Fruit fly (Drosophila melanogaster) whole organism, embryonic: ENCODE results near the gene bb8.

Source experiments
- Ada2b ChIP-seq: fragments of 200-800 bp; sonication (Bioruptor generic); IDR thresholded peaks from 2 replicates; pipeline ENCODE4 v1.3.6; 2022; ENCODE audit warnings: missing biosample characterization, missing genetic modification characterization
- Antp ChIP-seq: fragments of 200-800 bp; sonication (Bioruptor generic); optimal IDR thresholded peaks from 3 replicates; lab custom pipeline; 2016; ENCODE audit warnings: missing biosample characterization, missing genetic modification characterization
- Bgb ChIP-seq: fragments of 200-800 bp; sonication (Bioruptor generic); IDR thresholded peaks from 2 replicates; pipeline ENCODE4 v1.3.6; 2022; ENCODE audit warnings: missing biosample characterization, missing genetic modification characterization; ENCODE audit not compliant: partially characterized antibody
- CG10366 ChIP-seq: fragments of 200-800 bp; sonication (Bioruptor generic); IDR thresholded peaks from 2 replicates; pipeline ENCODE4 v1.3.6; 2022; ENCODE audit warnings: missing biosample characterization, missing genetic modification characterization
- CG10654 ChIP-seq: fragments of 200-800 bp; sonication (Bioruptor generic); optimal IDR thresholded peaks from 2 replicates; lab custom pipeline; 2016; ENCODE audit warnings: missing biosample characterization, missing genetic modification characterization
- CG12104 ChIP-seq: fragments of 200-800 bp; sonication (Bioruptor generic); optimal IDR thresholded peaks from 3 replicates; lab custom pipeline; 2016; ENCODE audit warnings: missing biosample characterization, missing genetic modification characterization
- CG12391 ChIP-seq: fragments of 200-800 bp; sonication (Bioruptor generic); optimal IDR thresholded peaks from 3 replicates; lab custom pipeline; 2018; ENCODE audit warnings: missing biosample characterization, mild to moderate bottlenecking, missing genetic modification characterization, moderate library complexity
- CG13287 ChIP-seq: fragments of 200-800 bp; sonication (Bioruptor generic); IDR thresholded peaks from 2 replicates; pipeline ENCODE4 v1.3.6; 2022; ENCODE audit warnings: missing biosample characterization, missing genetic modification characterization; ENCODE audit not compliant: partially characterized antibody
- CG14050 ChIP-seq: fragments of 200-800 bp; sonication (Bioruptor generic); IDR thresholded peaks from 3 replicates; pipeline ENCODE4 v1.3.6; 2022; ENCODE audit warnings: missing biosample characterization, missing genetic modification characterization
- CG14667 ChIP-seq: fragments of 200-800 bp; sonication (Bioruptor generic); IDR thresholded peaks from 2 replicates; pipeline ENCODE4 v1.3.6; 2022; ENCODE audit warnings: missing biosample characterization, missing genetic modification characterization
- CG1792 ChIP-seq: fragments of 200-800 bp; sonication (Bioruptor generic); optimal IDR thresholded peaks from 2 replicates; lab custom pipeline; 2016; ENCODE audit warnings: missing biosample characterization, missing genetic modification characterization
- CG18011 ChIP-seq: fragments of 200-800 bp; sonication (Bioruptor generic); optimal IDR thresholded peaks from 2 replicates; lab custom pipeline; 2017; ENCODE audit warnings: missing biosample characterization, missing genetic modification characterization, mild to moderate bottlenecking, moderate library complexity, missing genotype
- CG2875 ChIP-seq: fragments of 200-800 bp; sonication (Bioruptor generic); optimal IDR thresholded peaks from 2 replicates; lab custom pipeline; 2017; ENCODE audit warnings: missing biosample characterization, mild to moderate bottlenecking, missing genetic modification characterization, missing genetic modification reagents
- CG31365 ChIP-seq: fragments of 200-800 bp; sonication (Bioruptor generic); optimal IDR thresholded peaks from 2 replicates; lab custom pipeline; 2018; ENCODE audit warnings: missing biosample characterization, mild to moderate bottlenecking, missing genetic modification characterization
- CG3407 ChIP-seq: fragments of 200-800 bp; sonication (Bioruptor generic); optimal IDR thresholded peaks from 2 replicates; lab custom pipeline; 2018; ENCODE audit warnings: missing biosample characterization, mild to moderate bottlenecking, missing genetic modification characterization
- CG43689 ChIP-seq: fragments of 200-800 bp; sonication (Bioruptor generic); IDR thresholded peaks from 2 replicates; pipeline ENCODE4 v1.3.6; 2022; ENCODE audit warnings: missing biosample characterization, missing genetic modification characterization
- CG4424 ChIP-seq: fragments of 200-800 bp; sonication (Bioruptor generic); optimal IDR thresholded peaks from 3 replicates; lab custom pipeline; 2016; ENCODE audit warnings: missing biosample characterization, missing genetic modification characterization
- CG7556 ChIP-seq: fragments of 200-800 bp; sonication (Bioruptor generic); optimal IDR thresholded peaks from 2 replicates; lab custom pipeline; 2017; ENCODE audit warnings: missing biosample characterization, mild to moderate bottlenecking, missing genetic modification characterization
- CG7745 ChIP-seq: fragments of 200-800 bp; sonication (Bioruptor generic); optimal IDR thresholded peaks from 2 replicates; lab custom pipeline; 2018; ENCODE audit warnings: missing biosample characterization, mild to moderate bottlenecking, missing genetic modification characterization, moderate library complexity
- CG7786 ChIP-seq: fragments of 200-800 bp; sonication (Bioruptor generic); optimal IDR thresholded peaks from 2 replicates; lab custom pipeline; 2016; ENCODE audit warnings: missing biosample characterization, missing genetic modification characterization
- E2f2 ChIP-seq: fragments of 200-800 bp; sonication (Bioruptor generic); IDR thresholded peaks from 2 replicates; pipeline ENCODE4 v1.3.6; 2022; ENCODE audit warnings: missing biosample characterization, missing genetic modification characterization
- Gug ChIP-seq: fragments of 200-800 bp; sonication (Bioruptor generic); IDR thresholded peaks from 4 replicates; pipeline ENCODE4 v1.3.6; 2022; ENCODE audit warnings: missing biosample characterization, missing genetic modification characterization
- Hand ChIP-seq: fragments of 200-800 bp; sonication (Bioruptor generic); optimal IDR thresholded peaks from 2 replicates; lab custom pipeline; 2017; ENCODE audit warnings: mild to moderate bottlenecking, missing biosample characterization, missing genetic modification reagents, missing genetic modification characterization
- NC2β ChIP-seq: fragments of 200-800 bp; sonication (Bioruptor generic); optimal IDR thresholded peaks from 2 replicates; lab custom pipeline; 2016; ENCODE audit warnings: missing biosample characterization, missing genetic modification characterization
- NK7.1 ChIP-seq: fragments of 200-800 bp; sonication (Bioruptor generic); optimal IDR thresholded peaks from 3 replicates; lab custom pipeline; 2016; ENCODE audit warnings: missing biosample characterization, missing genetic modification characterization
- Poxn ChIP-seq: fragments of 200-800 bp; sonication (Bioruptor generic); IDR thresholded peaks from 2 replicates; pipeline ENCODE4 v1.3.6; 2022; ENCODE audit warnings: missing biosample characterization, missing genetic modification characterization
- Rx ChIP-seq: fragments of 200-800 bp; sonication (Bioruptor generic); IDR thresholded peaks from 2 replicates; pipeline ENCODE4 v1.3.6; 2022; ENCODE audit warnings: missing biosample characterization, missing genetic modification characterization
- Sin3A ChIP-seq: fragments of >200 bp; optimal IDR thresholded peaks from 2 replicates; lab custom pipeline; 2018
- ac ChIP-seq: fragments of 200-800 bp; sonication (Bioruptor generic); optimal IDR thresholded peaks from 3 replicates; lab custom pipeline; 2017; ENCODE audit warnings: missing biosample characterization, mild to moderate bottlenecking, missing genetic modification characterization
- chn ChIP-seq: fragments of 200-800 bp; sonication (Bioruptor generic); optimal IDR thresholded peaks from 2 replicates; lab custom pipeline; 2016; ENCODE audit warnings: missing biosample characterization, missing genetic modification characterization
- crc ChIP-seq: fragments of 200-800 bp; sonication (Bioruptor generic); optimal IDR thresholded peaks from 2 replicates; lab custom pipeline; 2016; ENCODE audit warnings: missing biosample characterization, missing genetic modification characterization
- cwo ChIP-seq: fragments of 200-800 bp; sonication (Bioruptor generic); optimal IDR thresholded peaks from 3 replicates; lab custom pipeline; 2017; ENCODE audit warnings: missing biosample characterization, missing genetic modification characterization, mild to moderate bottlenecking, moderate library complexity, missing genetic modification reagents
- dan ChIP-seq: fragments of 200-800 bp; sonication (Bioruptor generic); IDR thresholded peaks from 2 replicates; pipeline ENCODE4 v1.3.6; 2022; ENCODE audit warnings: missing biosample characterization, missing genetic modification characterization
- dimm ChIP-seq: fragments of 200-800 bp; sonication (Bioruptor generic); IDR thresholded peaks from 2 replicates; pipeline ENCODE4 v1.3.6; 2022; ENCODE audit warnings: missing biosample characterization, missing genetic modification characterization
- fd96Cb ChIP-seq: fragments of 200-800 bp; sonication (Bioruptor generic); optimal IDR thresholded peaks from 2 replicates; lab custom pipeline; 2018; ENCODE audit warnings: missing biosample characterization, mild to moderate bottlenecking, missing genetic modification characterization, moderate library complexity
- hb ChIP-seq: fragments of 200-800 bp; sonication (Bioruptor generic); IDR thresholded peaks from 3 replicates; pipeline ENCODE4 v1.3.6; 2022; ENCODE audit warnings: missing biosample characterization, missing genetic modification characterization; ENCODE audit not compliant: partially characterized antibody
- hbn ChIP-seq: fragments of 200-800 bp; sonication (Bioruptor generic); IDR thresholded peaks from 2 replicates; pipeline ENCODE4 v1.3.6; 2022; ENCODE audit warnings: missing biosample characterization, missing genetic modification characterization; ENCODE audit not compliant: partially characterized antibody
- jing ChIP-seq: fragments of 200-800 bp; sonication (Bioruptor generic); optimal IDR thresholded peaks from 2 replicates; lab custom pipeline; 2018; ENCODE audit warnings: missing biosample characterization, mild to moderate bottlenecking, missing genetic modification characterization
- kay ChIP-seq: fragments of 200-800 bp; sonication (Bioruptor generic); optimal IDR thresholded peaks from 2 replicates; lab custom pipeline; 2016; ENCODE audit warnings: missing biosample characterization, missing genetic modification characterization
- klu ChIP-seq: fragments of 200-800 bp; sonication (Bioruptor generic); IDR thresholded peaks from 2 replicates; pipeline ENCODE4 v1.3.6; 2022; ENCODE audit warnings: missing biosample characterization, missing genetic modification characterization
- org-1 ChIP-seq: fragments of 200-800 bp; sonication (Bioruptor generic); optimal IDR thresholded peaks from 2 replicates; lab custom pipeline; 2017; ENCODE audit warnings: missing biosample characterization, missing genetic modification characterization
- pho ChIP-seq: fragments of 200-800 bp; sonication (Bioruptor generic); optimal IDR thresholded peaks from 2 replicates; lab custom pipeline; 2016; ENCODE audit warnings: missing biosample characterization, missing genetic modification characterization
- pita ChIP-seq: fragments of 200-800 bp; sonication (Bioruptor generic); optimal IDR thresholded peaks from 2 replicates; lab custom pipeline; 2017; ENCODE audit warnings: missing biosample characterization, mild to moderate bottlenecking, missing genetic modification characterization
- seq ChIP-seq: fragments of 200-800 bp; sonication (Bioruptor generic); IDR thresholded peaks from 2 replicates; pipeline ENCODE4 v1.3.6; 2022; ENCODE audit warnings: missing biosample characterization, missing genetic modification characterization
- sna ChIP-seq: fragments of 200-800 bp; sonication (Bioruptor generic); IDR thresholded peaks from 2 replicates; pipeline ENCODE4 v1.3.6; 2022; ENCODE audit warnings: missing biosample characterization, missing genetic modification characterization; ENCODE audit not compliant: partially characterized antibody
- tin ChIP-seq: fragments of 200-800 bp; sonication (Bioruptor generic); optimal IDR thresholded peaks from 3 replicates; lab custom pipeline; 2016; ENCODE audit warnings: missing biosample characterization, missing genetic modification characterization
- tll ChIP-seq, 2 experiments: fragments of 200-800 bp in 1 of 2; fragments of >200 bp in 1 of 2; sonication (Bioruptor generic) in 1 of 2; optimal IDR thresholded peaks; 2 replicates each; lab custom pipeline; 2017 to 2019; ENCODE audit warnings: missing biosample characterization in 2 of 2, missing genetic modification characterization in 2 of 2, mild to moderate bottlenecking in 1 of 2, moderate library complexity in 1 of 2
- toy ChIP-seq: fragments of 200-800 bp; sonication (Bioruptor generic); IDR thresholded peaks from 2 replicates; pipeline ENCODE4 v1.3.6; 2022; ENCODE audit warnings: missing biosample characterization, missing genetic modification characterization
- vnd ChIP-seq: fragments of 200-800 bp; sonication (Bioruptor generic); IDR thresholded peaks from 3 replicates; pipeline ENCODE4 v1.3.6; 2022; ENCODE audit warnings: missing biosample characterization, missing genetic modification characterization; ENCODE audit not compliant: partially characterized antibody
- wdn ChIP-seq: fragments of 200-800 bp; sonication (Bioruptor generic); IDR thresholded peaks from 2 replicates; pipeline ENCODE4 v1.3.6; 2022; ENCODE audit warnings: missing biosample characterization, missing genetic modification characterization
- z ChIP-seq: fragments of 200-800 bp; sonication (Bioruptor generic); IDR thresholded peaks from 3 replicates; pipeline ENCODE4 v1.3.6; 2022; ENCODE audit warnings: missing biosample characterization, missing genetic modification characterization

bb8 gene

DNA sequence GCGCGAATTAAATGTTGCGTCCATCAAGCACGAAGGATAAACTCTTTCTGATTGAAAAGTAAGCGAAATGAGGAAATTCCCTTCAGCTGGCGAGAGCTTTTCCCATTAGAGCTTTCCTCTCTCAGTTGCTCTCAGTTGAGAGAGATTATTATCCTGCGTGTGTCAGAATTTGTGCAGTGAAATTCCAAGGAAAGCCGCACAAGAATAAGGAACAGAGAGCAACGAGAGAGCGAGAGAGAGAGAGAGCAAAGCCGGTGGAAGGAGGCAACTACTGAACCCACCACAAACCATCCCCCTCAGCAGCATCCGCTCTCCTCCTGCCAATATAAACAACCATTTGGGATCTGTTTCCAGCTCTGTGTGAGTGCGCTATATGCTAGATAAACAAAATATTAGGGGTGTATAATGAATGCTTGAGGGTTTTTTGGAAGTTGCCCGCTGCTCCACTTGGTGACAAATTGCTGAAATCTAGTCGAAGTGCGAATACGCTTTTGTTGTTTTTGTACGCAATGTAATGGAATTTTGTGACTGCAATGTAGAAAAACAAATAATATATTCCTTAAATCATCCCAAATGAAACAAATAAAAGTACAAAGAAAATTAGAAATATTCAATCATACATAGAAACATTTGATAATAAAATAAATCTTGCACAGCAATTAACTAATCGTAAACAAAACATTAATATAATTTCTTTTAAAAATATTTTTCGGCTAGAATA, 41.0 kb downstream of the bb8 start, which contains the start of gene CG4467 (continued):
- TF ChIP-seq tin (no peak), fd96Cb (no peak), org-1 (GFP tag; lab: Kevin White, UChicago) (no peak), seq (GFP tag; lab: Robert Waterston, UW) (peak; percentile 84; the same call in 1 of the 2 replicates), dimm (GFP tag; lab: Robert Waterston, UW) (no peak), Bgb (GFP tag; lab: Robert Waterston, UW) (peak; percentile 25; the same call in 1 of the 2 replicates), tll (GFP tag; optimal IDR thresholded peaks at IDR 0.05; lab: Kevin White, UChicago) (no peak), dan (GFP tag; lab: Robert Waterston, UW) (no peak), CG12391 (tag; lab: Kevin White, UChicago) (no peak), chn (GFP tag; lab: Kevin White, UChicago) (no peak), pho (GFP tag; lab: Kevin White, UChicago) (no peak), CG4424 (no peak), Gug (GFP tag; lab: Robert Waterston, UW) (no peak), Poxn (GFP tag; lab: Robert Waterston, UW) (no peak), CG13287 (GFP tag; lab: Robert Waterston, UW) (no peak), CG12104 (no peak), crc (GFP tag; lab: Kevin White, UChicago) (no peak), CG43689 (GFP tag; lab: Robert Waterston, UW) (no peak), Rx (no peak), CG14667 (GFP tag; lab: Robert Waterston, UW) (no peak), NK7.1 (GFP tag; lab: Kevin White, UChicago) (no peak), sna (no peak), toy (GFP tag; lab: Robert Waterston, UW) (no peak), CG18011 (no peak), Antp (no peak), CG7786 (GFP tag; lab: Kevin White, UChicago) (no peak), CG14050 (GFP tag; lab: Robert Waterston, UW) (no peak), kay (GFP tag; lab: Kevin White, UChicago) (no peak), CG1792 (GFP tag; lab: Kevin White, UChicago) (no peak), CG7556 (peak; percentile 4), Hand (GFP tag; lab: Kevin White, UChicago) (peak; percentile 13), CG2875 (GFP tag; lab: Kevin White, UChicago) (no peak), CG10366 (GFP tag; lab: Robert Waterston, UW) (no peak), Ada2b (GFP tag; lab: Robert Waterston, UW) (no peak), CG10654 (GFP tag; lab: Kevin White, UChicago) (no peak), NC2β (GFP tag; lab: Kevin White, UChicago) (no peak), pita (no peak), vnd (GFP tag; lab: Robert Waterston, UW) (no peak), hb (GFP tag; lab: Robert Waterston, UW) (no peak), ac (GFP tag; lab: Kevin White, UChicago) (no peak), Sin3A (lab: Kevin White, UChicago) (no peak), cwo (GFP tag; lab: Kevin White, UChicago) (no peak), klu (GFP tag; lab: Robert Waterston, UW) (no peak), wdn (GFP tag; lab: Robert Waterston, UW) (no peak), jing (GFP tag; lab: Kevin White, UChicago) (no peak), CG3407 (no peak), CG31365 (tag; lab: Kevin White, UChicago) (no peak), z (GFP tag; lab: Robert Waterston, UW) (no peak), E2f2 (GFP tag; lab: Robert Waterston, UW) (no peak), CG7745 (no peak), hbn (GFP tag; lab: Robert Waterston, UW) (no peak)
